Worm (Caenorhabditis elegans) whole organism, mixed stage, embryonic: Measurements from ENCODE around the gene fbxa-4.

Experiments used
- drap-1 ChIP-seq: fragments of 200-800 bp; sonication (Bioruptor generic); optimal IDR thresholded peaks from 3 replicates; lab custom pipeline; 2018; ENCODE audit warnings: mild to moderate bottlenecking, missing genetic modification characterization, missing compliant biosample characterization
- elt-1 ChIP-seq: sonication (generic microtip); optimal IDR thresholded peaks from 2 replicates; lab custom pipeline; 2017; ENCODE audit warnings: missing genetic modification characterization, mild to moderate bottlenecking, missing compliant biosample characterization, antibody characterized with exemption, moderate library complexity, borderline replicate concordance; ENCODE audit not compliant: insufficient read depth
- lin-13 ChIP-seq: fragments of 150-350 bp; optimal IDR thresholded peaks from 2 replicates; lab custom pipeline; 2014; ENCODE audit warnings: missing biosample characterization, missing genetic modification characterization
- sptf-1 ChIP-seq: sonication (generic microtip); optimal IDR thresholded peaks from 2 replicates; lab custom pipeline; 2017; ENCODE audit warnings: mild to moderate bottlenecking, missing genetic modification characterization, moderate library complexity, missing compliant biosample characterization
- unc-39 ChIP-seq: fragments of 150-350 bp; optimal IDR thresholded peaks from 2 replicates; lab custom pipeline; 2014; ENCODE audit warnings: missing biosample characterization, missing genetic modification characterization
- unc-62 ChIP-seq: fragments of 150-350 bp; optimal IDR thresholded peaks from 2 replicates; lab custom pipeline; 2014; ENCODE audit warnings: missing biosample characterization, missing genetic modification reagents, missing genetic modification characterization

DNA sequence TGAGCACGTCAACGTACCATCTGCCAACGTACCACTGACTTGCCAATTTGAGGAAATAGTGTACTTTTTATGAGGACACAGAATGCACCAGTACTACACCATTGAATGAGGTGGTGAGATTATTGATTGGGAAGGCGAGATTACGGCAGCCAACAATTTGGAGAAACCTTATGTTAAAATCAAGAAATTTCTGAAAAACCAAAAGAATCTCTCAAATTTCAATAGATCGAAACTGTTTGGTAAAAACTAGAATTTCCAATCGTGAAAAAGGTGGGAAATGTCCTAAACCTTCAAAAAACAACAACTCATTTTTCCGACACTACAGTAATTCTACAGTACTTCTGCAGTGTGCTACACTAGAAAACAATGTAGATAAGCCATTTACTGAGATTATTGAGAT, 16.6 kb upstream of the fbxa-4 start, which contains the start of gene ceh-86:
- TF ChIP-seq drap-1 (GFP tag; lab: Kevin White, UChicago) (no peak), unc-62 (GFP tag; lab: Kevin White, UChicago) (no peak), sptf-1 (tag; lab: Kevin White, UChicago) (no peak), lin-13 (tag; lab: Kevin White, UChicago) (no peak), unc-39 (tag; lab: Kevin White, UChicago) (no peak), elt-1 (tag; lab: Kevin White, UChicago) (no peak)
